Fruit fly (Drosophila melanogaster) whole organism, embryonic: ENCODE results near the gene Grip75.

Experiments used
- Adf1 ChIP-seq: fragments of 200-800 bp; sonication (Bioruptor generic); IDR thresholded peaks from 2 replicates; pipeline ENCODE4 v1.3.6; 2022; ENCODE audit warnings: missing biosample characterization, missing genetic modification characterization
- CG10267 ChIP-seq: fragments of 200-800 bp; sonication (Bioruptor generic); optimal IDR thresholded peaks from 2 replicates; lab custom pipeline; 2018; ENCODE audit warnings: missing biosample characterization, mild to moderate bottlenecking, missing genetic modification characterization, moderate library complexity
- CG11247 ChIP-seq: fragments of 200-800 bp; sonication (Bioruptor generic); IDR thresholded peaks from 2 replicates; pipeline ENCODE4 v1.3.6; 2022; ENCODE audit warnings: missing biosample characterization, missing genetic modification characterization
- CG12155 ChIP-seq: fragments of 200-800 bp; sonication (Bioruptor generic); optimal IDR thresholded peaks from 3 replicates; lab custom pipeline; 2016; ENCODE audit warnings: missing biosample characterization, missing genetic modification characterization
- CG14441 ChIP-seq: fragments of 200-800 bp; sonication (Bioruptor generic); IDR thresholded peaks from 2 replicates; pipeline ENCODE4 v1.3.6; 2022; ENCODE audit warnings: missing biosample characterization, missing genetic modification characterization
- CG15479 ChIP-seq: fragments of 200-800 bp; sonication (Bioruptor generic); optimal IDR thresholded peaks from 3 replicates; lab custom pipeline; 2019; ENCODE audit warnings: missing biosample characterization, mild to moderate bottlenecking, missing genetic modification characterization, moderate library complexity
- CG18764 ChIP-seq: fragments of 200-800 bp; sonication (Bioruptor generic); optimal IDR thresholded peaks from 3 replicates; lab custom pipeline; 2016; ENCODE audit warnings: missing biosample characterization, missing genetic modification characterization
- CG31224 ChIP-seq: fragments of 200-800 bp; sonication (Bioruptor generic); IDR thresholded peaks from 2 replicates; pipeline ENCODE4 v1.3.6; 2022; ENCODE audit warnings: missing biosample characterization, missing genetic modification characterization
- CG34224 ChIP-seq: fragments of 200-800 bp; sonication (Bioruptor generic); IDR thresholded peaks from 3 replicates; pipeline ENCODE4 v1.3.6; 2022; ENCODE audit warnings: missing biosample characterization, missing genetic modification characterization; ENCODE audit not compliant: partially characterized antibody
- CG42726 ChIP-seq: fragments of 200-800 bp; sonication (Bioruptor generic); IDR thresholded peaks from 2 replicates; pipeline ENCODE4 v1.3.6; 2022; ENCODE audit warnings: missing biosample characterization, missing genetic modification characterization; ENCODE audit not compliant: partially characterized antibody
- CG6254 ChIP-seq: fragments of 200-800 bp; sonication (Bioruptor generic); optimal IDR thresholded peaks from 3 replicates; lab custom pipeline; 2017; ENCODE audit warnings: mild to moderate bottlenecking, missing biosample characterization, missing genetic modification reagents, missing genetic modification characterization
- CG6689 ChIP-seq: fragments of 200-800 bp; sonication (Bioruptor generic); IDR thresholded peaks from 2 replicates; pipeline ENCODE4 v1.3.6; 2022; ENCODE audit warnings: missing biosample characterization, missing genetic modification characterization
- CG9215 ChIP-seq: fragments of 200-800 bp; sonication (Bioruptor generic); IDR thresholded peaks from 2 replicates; pipeline ENCODE4 v1.3.6; 2022; ENCODE audit warnings: missing biosample characterization, missing genetic modification characterization
- CG9437 ChIP-seq: fragments of 200-800 bp; sonication (Bioruptor generic); optimal IDR thresholded peaks from 2 replicates; lab custom pipeline; 2018; ENCODE audit warnings: missing biosample characterization, mild to moderate bottlenecking, missing genetic modification characterization
- D19A ChIP-seq: fragments of 200-800 bp; optimal IDR thresholded peaks from 3 replicates; lab custom pipeline; 2019; ENCODE audit warnings: missing biosample characterization, mild to moderate bottlenecking, missing genetic modification characterization, moderate library complexity
- Dref ChIP-seq: fragments of 200-800 bp; sonication (Bioruptor generic); IDR thresholded peaks from 2 replicates; pipeline ENCODE4 v1.3.6; 2022; ENCODE audit warnings: missing biosample characterization, missing genetic modification characterization
- GATAe ChIP-seq: fragments of 200-800 bp; sonication (Bioruptor generic); conservative IDR thresholded peaks from 2 replicates; pipeline ENCODE4 v1.3.6; 2022; ENCODE audit warnings: missing biosample characterization, missing genetic modification characterization
- Max ChIP-seq: fragments of 200-800 bp; sonication (Bioruptor generic); optimal IDR thresholded peaks from 2 replicates; lab custom pipeline; 2016; ENCODE audit warnings: missing biosample characterization, mild to moderate bottlenecking, missing genetic modification characterization
- Mes4 ChIP-seq: fragments of 200-800 bp; sonication (Bioruptor generic); optimal IDR thresholded peaks from 2 replicates; lab custom pipeline; 2016; ENCODE audit warnings: missing biosample characterization, missing genetic modification characterization
- Mrtf ChIP-seq: fragments of 200-800 bp; sonication (Bioruptor generic); IDR thresholded peaks from 3 replicates; pipeline ENCODE4 v1.3.6; 2022; ENCODE audit warnings: missing biosample characterization, missing genetic modification characterization
- NfI ChIP-seq: fragments of 200-800 bp; sonication (Bioruptor generic); optimal IDR thresholded peaks from 3 replicates; lab custom pipeline; 2018; ENCODE audit warnings: missing biosample characterization, mild to moderate bottlenecking, missing genetic modification characterization, moderate library complexity
- Scr ChIP-seq: fragments of 200-800 bp; sonication (Bioruptor generic); IDR thresholded peaks from 2 replicates; pipeline ENCODE4 v1.3.6; 2022; ENCODE audit warnings: missing biosample characterization, missing genetic modification characterization; ENCODE audit not compliant: partially characterized antibody
- Ssrp ChIP-seq: fragments of 200-800 bp; sonication (Bioruptor generic); optimal IDR thresholded peaks from 2 replicates; lab custom pipeline; 2018; ENCODE audit warnings: missing biosample characterization, mild to moderate bottlenecking, missing genetic modification characterization, moderate library complexity
- bab2 ChIP-seq: fragments of 200-800 bp; sonication (Bioruptor generic); optimal IDR thresholded peaks from 2 replicates; lab custom pipeline; 2016; ENCODE audit warnings: missing biosample characterization, missing genetic modification characterization
- bigmax ChIP-seq: fragments of 200-800 bp; sonication (Bioruptor generic); optimal IDR thresholded peaks from 2 replicates; lab custom pipeline; 2018; ENCODE audit warnings: missing biosample characterization, mild to moderate bottlenecking, missing genetic modification characterization
- chif ChIP-seq, 2 experiments: fragments of 200-800 bp; sonication (Bioruptor generic); optimal IDR thresholded peaks; 3 replicates each; lab custom pipeline; 2016; ENCODE audit warnings: missing biosample characterization in 2 of 2, missing genetic modification characterization in 2 of 2
- chinmo ChIP-seq: fragments of 200-800 bp; sonication (Bioruptor generic); IDR thresholded peaks from 4 replicates; pipeline ENCODE4 v1.3.6; 2022; ENCODE audit warnings: missing biosample characterization, missing genetic modification characterization; ENCODE audit not compliant: partially characterized antibody
- corto ChIP-seq: fragments of 200-800 bp; sonication (Bioruptor generic); optimal IDR thresholded peaks from 2 replicates; lab custom pipeline; 2016; ENCODE audit warnings: missing biosample characterization, mild to moderate bottlenecking, missing genetic modification characterization, moderate library complexity
- crc ChIP-seq: fragments of 200-800 bp; sonication (Bioruptor generic); optimal IDR thresholded peaks from 2 replicates; lab custom pipeline; 2016; ENCODE audit warnings: missing biosample characterization, missing genetic modification characterization
- croc ChIP-seq: fragments of 200-800 bp; sonication (Bioruptor generic); conservative IDR thresholded peaks from 3 replicates; pipeline ENCODE4 v1.3.6; 2022; ENCODE audit warnings: missing biosample characterization, missing genetic modification characterization
- cwo ChIP-seq: fragments of 200-800 bp; sonication (Bioruptor generic); optimal IDR thresholded peaks from 3 replicates; lab custom pipeline; 2017; ENCODE audit warnings: missing biosample characterization, missing genetic modification characterization, mild to moderate bottlenecking, moderate library complexity, missing genetic modification reagents
- ems ChIP-seq: fragments of 200-800 bp; sonication (Bioruptor generic); optimal IDR thresholded peaks from 3 replicates; lab custom pipeline; 2016; ENCODE audit warnings: missing biosample characterization, missing genetic modification characterization
- fd3F ChIP-seq: fragments of 200-800 bp; sonication (Bioruptor generic); optimal IDR thresholded peaks from 2 replicates; lab custom pipeline; 2018; ENCODE audit warnings: missing biosample characterization, mild to moderate bottlenecking, missing genetic modification characterization, moderate library complexity
- fd64A ChIP-seq: fragments of 200-800 bp; sonication (Bioruptor generic); optimal IDR thresholded peaks from 3 replicates; lab custom pipeline; 2018; ENCODE audit warnings: missing biosample characterization, mild to moderate bottlenecking, missing genetic modification characterization
- gt ChIP-seq: fragments of 200-800 bp; sonication (Bioruptor generic); IDR thresholded peaks from 2 replicates; pipeline ENCODE4 v1.3.6; 2022; ENCODE audit warnings: missing biosample characterization, missing genetic modification characterization
- hth ChIP-seq: fragments of >200 bp; optimal IDR thresholded peaks from 2 replicates; lab custom pipeline; 2017; ENCODE audit warnings: inconsistent platforms
- ind ChIP-seq: fragments of 200-800 bp; sonication (Bioruptor generic); optimal IDR thresholded peaks from 3 replicates; lab custom pipeline; 2016; ENCODE audit warnings: missing biosample characterization, missing genetic modification characterization
- jumu ChIP-seq: fragments of 200-800 bp; sonication (Bioruptor generic); optimal IDR thresholded peaks from 3 replicates; lab custom pipeline; 2016; ENCODE audit warnings: missing biosample characterization, missing genetic modification characterization
- kah ChIP-seq: fragments of 200-800 bp; sonication (Bioruptor generic); optimal IDR thresholded peaks from 2 replicates; lab custom pipeline; 2018; ENCODE audit warnings: missing biosample characterization, mild to moderate bottlenecking, missing genetic modification characterization
- lilli ChIP-seq: fragments of 200-800 bp; sonication (Bioruptor generic); optimal IDR thresholded peaks from 3 replicates; lab custom pipeline; 2016; ENCODE audit warnings: missing biosample characterization, missing genetic modification characterization
- maf-S ChIP-seq: fragments of 200-800 bp; sonication (Bioruptor generic); optimal IDR thresholded peaks from 2 replicates; lab custom pipeline; 2016; ENCODE audit warnings: missing biosample characterization, missing genetic modification characterization
- onecut ChIP-seq: fragments of 200-800 bp; sonication (Bioruptor generic); IDR thresholded peaks from 2 replicates; pipeline ENCODE4 v1.3.6; 2022; ENCODE audit warnings: missing biosample characterization, missing genetic modification characterization
- ro ChIP-seq: fragments of 200-800 bp; sonication (Bioruptor generic); IDR thresholded peaks from 2 replicates; pipeline ENCODE4 v1.3.6; 2022; ENCODE audit warnings: missing biosample characterization, missing genetic modification characterization
- sim ChIP-seq: fragments of 200-800 bp; sonication (Bioruptor generic); IDR thresholded peaks from 2 replicates; pipeline ENCODE4 v1.3.6; 2022; ENCODE audit warnings: missing biosample characterization, missing genetic modification characterization
- sob ChIP-seq: fragments of 200-800 bp; sonication (Bioruptor generic); IDR thresholded peaks from 2 replicates; pipeline ENCODE4 v1.3.6; 2022; ENCODE audit warnings: missing biosample characterization, missing genetic modification characterization
- sqz ChIP-seq: fragments of 200-800 bp; sonication (Bioruptor generic); optimal IDR thresholded peaks from 3 replicates; lab custom pipeline; 2018; ENCODE audit warnings: missing biosample characterization, mild to moderate bottlenecking, missing genetic modification characterization
- tgo ChIP-seq: fragments of 200-800 bp; sonication (Bioruptor generic); IDR thresholded peaks from 3 replicates; pipeline ENCODE4 v1.3.6; 2022; ENCODE audit warnings: missing biosample characterization, missing genetic modification characterization
- tx ChIP-seq: fragments of 200-800 bp; sonication (Bioruptor generic); optimal IDR thresholded peaks from 2 replicates; lab custom pipeline; 2016; ENCODE audit warnings: missing biosample characterization, missing genetic modification characterization
- zen2 ChIP-seq: fragments of 200-800 bp; sonication (Bioruptor generic); IDR thresholded peaks from 3 replicates; pipeline ENCODE4 v1.3.6; 2022; ENCODE audit warnings: missing biosample characterization, missing genetic modification characterization; ENCODE audit not compliant: partially characterized antibody
- zfh1 ChIP-seq: fragments of 200-800 bp; sonication (Bioruptor generic); IDR thresholded peaks from 3 replicates; pipeline ENCODE4 v1.3.6; 2022; ENCODE audit warnings: missing biosample characterization, missing genetic modification characterization

Gene Grip75

DNA sequence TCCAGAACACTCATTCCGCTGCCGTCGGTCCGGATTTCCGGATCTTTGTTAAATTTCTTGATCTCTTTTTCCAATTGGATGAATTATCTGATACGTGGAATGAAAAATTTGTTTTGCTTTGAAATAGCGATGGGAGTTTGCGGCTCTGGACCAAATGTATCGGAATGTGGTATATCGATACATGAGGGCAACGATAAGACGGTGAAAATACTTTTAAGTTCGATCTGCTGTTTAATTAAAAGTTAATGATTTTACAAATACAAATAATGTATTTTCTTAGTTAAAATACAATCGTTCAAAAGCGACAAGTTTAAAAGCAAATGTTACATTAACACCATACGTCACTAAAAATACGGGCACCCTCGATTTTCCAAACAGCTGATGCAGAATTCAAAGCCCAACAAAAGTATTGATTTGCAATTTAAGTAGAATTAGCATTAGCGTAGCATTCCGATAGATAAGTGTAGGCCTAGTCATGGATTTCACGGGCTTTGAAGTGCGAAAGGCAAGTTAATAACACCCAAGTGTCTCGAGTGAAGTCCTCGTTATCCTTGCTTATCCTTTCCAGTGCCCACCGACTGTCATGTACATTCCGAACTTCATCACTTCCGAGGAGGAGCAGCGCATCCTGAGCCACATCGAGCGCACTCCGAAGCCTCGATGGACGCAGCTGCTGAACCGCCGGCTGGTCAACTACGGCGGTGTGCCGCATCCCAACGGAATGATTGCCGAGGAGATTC, 5.6 kb downstream of the Grip75 start, which contains the start of the genes Cog4 and CG6144 (continued):
- TF ChIP-seq sim (GFP tag; lab: Robert Waterston, UW), result no peak
- 0 out of 4 replicates have a peak, but pooled peaks have one; percentile 73 for TF ChIP-seq chinmo (GFP tag; lab: Robert Waterston, UW)
- TF ChIP-seq CG14441 (GFP tag; lab: Robert Waterston, UW), result peak; percentile 19; the same call in 1 of the 2 replicates
- TF ChIP-seq fd64A (GFP tag; lab: Kevin White, UChicago), result no peak
- TF ChIP-seq CG11247 (GFP tag; lab: Robert Waterston, UW), result no peak
- TF ChIP-seq Adf1 (GFP tag; lab: Robert Waterston, UW), result no peak
- TF ChIP-seq cwo (GFP tag; lab: Kevin White, UChicago), result no peak
- no peak for TF ChIP-seq CG6254 (GFP tag; lab: Kevin White, UChicago)
- TF ChIP-seq crc, result no peak
- no peak for TF ChIP-seq CG9215 (GFP tag; lab: Robert Waterston, UW)
- no peak for TF ChIP-seq ro (GFP tag; lab: Robert Waterston, UW)
- no peak for TF ChIP-seq fd3F (GFP tag; lab: Kevin White, UChicago)
- no peak; the same call in 1 of the 2 replicates for TF ChIP-seq CG42726 (GFP tag; lab: Robert Waterston, UW)
- no peak; the same call in 2 of the 3 replicates for TF ChIP-seq tgo (GFP tag; lab: Robert Waterston, UW)
- TF ChIP-seq CG34224, result peak; percentile 82
- no peak for TF ChIP-seq hth (lab: Kevin White, UChicago)
- peak; percentile 91 for TF ChIP-seq onecut (GFP tag; lab: Robert Waterston, UW)
- TF ChIP-seq zen2 (GFP tag; lab: Robert Waterston, UW), result peak; percentile 80; the same call in 2 of the 3 replicates
- TF ChIP-seq corto (GFP tag; lab: Kevin White, UChicago), result no peak
- TF ChIP-seq CG9437, result no peak
- peak; percentile 47 for TF ChIP-seq jumu (GFP tag; lab: Kevin White, UChicago)
- peak; percentile 80 for TF ChIP-seq Dref (GFP tag; lab: Robert Waterston, UW)
- TF ChIP-seq lilli (GFP tag; lab: Kevin White, UChicago), result peak; percentile 60
- peak; percentile 54 for TF ChIP-seq CG10267 (tag; lab: Kevin White, UChicago)
- peak; percentile 82 for TF ChIP-seq Scr (GFP tag; lab: Robert Waterston, UW)
- TF ChIP-seq maf-S (GFP tag; lab: Kevin White, UChicago), result no peak
- no peak for TF ChIP-seq chif (GFP tag; optimal IDR thresholded peaks at IDR 0.05; lab: Kevin White, UChicago)
- TF ChIP-seq bigmax (GFP tag; lab: Kevin White, UChicago), result no peak
- TF ChIP-seq D19A (tag; lab: Kevin White, UChicago), result no peak
- TF ChIP-seq CG12155 (GFP tag; lab: Kevin White, UChicago), result no peak
- no peak for TF ChIP-seq Mrtf (GFP tag; lab: Robert Waterston, UW)
- peak; percentile 27 for TF ChIP-seq Max (GFP tag; lab: Kevin White, UChicago)
- no peak for TF ChIP-seq CG18764 (GFP tag; lab: Kevin White, UChicago)
- no peak for TF ChIP-seq NfI (GFP tag; lab: Kevin White, UChicago)
- peak; percentile 18 for TF ChIP-seq bab2 (GFP tag; lab: Kevin White, UChicago)
- TF ChIP-seq CG15479 (GFP tag; lab: Kevin White, UChicago), result no peak
- no peak for TF ChIP-seq tx (GFP tag; lab: Kevin White, UChicago)
- TF ChIP-seq ind (GFP tag; lab: Kevin White, UChicago), result no peak
- no peak for TF ChIP-seq Ssrp (tag; lab: Kevin White, UChicago)
- no peak for TF ChIP-seq gt (GFP tag; lab: Robert Waterston, UW)
- peak; percentile 63 for TF ChIP-seq CG6689
- TF ChIP-seq GATAe, result no peak
- TF ChIP-seq zfh1 (GFP tag; lab: Robert Waterston, UW), result 0 out of 3 replicates have a peak, but pooled peaks have one; percentile 43
- TF ChIP-seq croc (GFP tag; lab: Robert Waterston, UW), result no peak
- no peak for TF ChIP-seq CG31224 (GFP tag; lab: Robert Waterston, UW)
- no peak for TF ChIP-seq sob
- TF ChIP-seq sqz (GFP tag; lab: Kevin White, UChicago), result no peak
- no peak for TF ChIP-seq Mes4 (GFP tag; lab: Kevin White, UChicago)
- no peak for TF ChIP-seq ems (GFP tag; lab: Kevin White, UChicago)
- no peak for TF ChIP-seq kah (GFP tag; lab: Kevin White, UChicago)
